Fruit fly (Drosophila melanogaster) whole organism, embryonic: ENCODE measurements around the gene CG4586.

Experiments
- ATbp ChIP-seq: fragments of 200-800 bp; sonication (Bioruptor generic); optimal IDR thresholded peaks from 2 replicates; lab custom pipeline; 2017; ENCODE audit warnings: missing biosample characterization, mild to moderate bottlenecking, missing genetic modification characterization, missing genetic modification reagents
- B-H1 ChIP-seq: fragments of 200-800 bp; sonication (Bioruptor generic); IDR thresholded peaks from 3 replicates; pipeline ENCODE4 v1.3.6; 2022; ENCODE audit warnings: missing biosample characterization, missing genetic modification characterization
- Blimp-1 ChIP-seq: fragments of 200-800 bp; sonication (Bioruptor generic); optimal IDR thresholded peaks from 3 replicates; lab custom pipeline; 2018; ENCODE audit warnings: missing biosample characterization, missing genetic modification characterization, mild to moderate bottlenecking, moderate library complexity, missing genetic modification reagents
- BtbVII ChIP-seq: fragments of 200-800 bp; sonication (Bioruptor generic); optimal IDR thresholded peaks from 3 replicates; lab custom pipeline; 2017; ENCODE audit warnings: missing biosample characterization, mild to moderate bottlenecking, missing genetic modification characterization
- CG10462 ChIP-seq: fragments of 200-800 bp; sonication (Bioruptor generic); optimal IDR thresholded peaks from 2 replicates; lab custom pipeline; 2016; ENCODE audit warnings: missing biosample characterization, missing genetic modification characterization
- CG10959 ChIP-seq: fragments of 200-800 bp; sonication (Bioruptor generic); IDR thresholded peaks from 2 replicates; pipeline ENCODE4 v1.3.6; 2022; ENCODE audit warnings: missing biosample characterization, missing genetic modification characterization
- CG11504 ChIP-seq: fragments of 200-800 bp; sonication (Bioruptor generic); optimal IDR thresholded peaks from 3 replicates; lab custom pipeline; 2019; ENCODE audit warnings: missing biosample characterization, mild to moderate bottlenecking, missing genetic modification characterization, moderate library complexity
- CG1529 ChIP-seq: fragments of 200-800 bp; sonication (Bioruptor generic); optimal IDR thresholded peaks from 3 replicates; lab custom pipeline; 2018; ENCODE audit warnings: missing biosample characterization, missing genetic modification characterization
- CG16863 ChIP-seq: fragments of 200-800 bp; sonication (Bioruptor generic); optimal IDR thresholded peaks from 3 replicates; lab custom pipeline; 2016; ENCODE audit warnings: missing biosample characterization, missing genetic modification characterization
- CG17568 ChIP-seq: fragments of 200-800 bp; sonication (Bioruptor generic); optimal IDR thresholded peaks from 2 replicates; lab custom pipeline; 2018; ENCODE audit warnings: missing biosample characterization, mild to moderate bottlenecking, missing genetic modification characterization, moderate library complexity
- CG18599 ChIP-seq: fragments of 200-800 bp; sonication (Bioruptor generic); optimal IDR thresholded peaks from 3 replicates; lab custom pipeline; 2017; ENCODE audit warnings: missing biosample characterization, missing genetic modification characterization, mild to moderate bottlenecking, moderate library complexity, missing genetic modification reagents
- CG18764 ChIP-seq: fragments of 200-800 bp; sonication (Bioruptor generic); optimal IDR thresholded peaks from 3 replicates; lab custom pipeline; 2016; ENCODE audit warnings: missing biosample characterization, missing genetic modification characterization
- CG2116 ChIP-seq: fragments of 200-800 bp; sonication (Bioruptor generic); optimal IDR thresholded peaks from 3 replicates; lab custom pipeline; 2018; ENCODE audit warnings: missing biosample characterization, mild to moderate bottlenecking, missing genetic modification characterization
- CG31388 ChIP-seq: fragments of 200-800 bp; sonication (Bioruptor generic); optimal IDR thresholded peaks from 2 replicates; lab custom pipeline; 2016; ENCODE audit warnings: missing biosample characterization, missing genetic modification characterization
- CG33557 ChIP-seq: fragments of 200-800 bp; sonication (Bioruptor generic); optimal IDR thresholded peaks from 2 replicates; lab custom pipeline; 2019; ENCODE audit warnings: missing biosample characterization, mild to moderate bottlenecking, missing genetic modification characterization, moderate library complexity
- CG6765 ChIP-seq: fragments of 200-800 bp; sonication (Bioruptor generic); optimal IDR thresholded peaks from 3 replicates; lab custom pipeline; 2017; ENCODE audit warnings: missing biosample characterization, mild to moderate bottlenecking, missing genetic modification characterization
- CG6813 ChIP-seq: fragments of 200-800 bp; sonication (Bioruptor generic); optimal IDR thresholded peaks from 2 replicates; lab custom pipeline; 2017; ENCODE audit warnings: missing biosample characterization, missing genetic modification characterization, mild to moderate bottlenecking, moderate library complexity, missing genetic modification reagents
- CG6854 ChIP-seq: fragments of 200-800 bp; sonication (Bioruptor generic); optimal IDR thresholded peaks from 3 replicates; lab custom pipeline; 2017; ENCODE audit warnings: missing biosample characterization, mild to moderate bottlenecking, missing genetic modification characterization
- CG8944 ChIP-seq: fragments of 200-800 bp; sonication (Bioruptor generic); optimal IDR thresholded peaks from 3 replicates; lab custom pipeline; 2016; ENCODE audit warnings: missing biosample characterization, missing genetic modification characterization
- CoRest ChIP-seq: fragments of 200-800 bp; sonication (Bioruptor generic); optimal IDR thresholded peaks from 3 replicates; lab custom pipeline; 2018; ENCODE audit warnings: missing biosample characterization, mild to moderate bottlenecking, missing genetic modification characterization, moderate library complexity
- Dbx ChIP-seq: fragments of 200-800 bp; sonication (Bioruptor generic); IDR thresholded peaks from 3 replicates; pipeline ENCODE4 v1.3.6; 2022; ENCODE audit warnings: missing biosample characterization, missing genetic modification characterization
- Fer1 ChIP-seq: fragments of 200-800 bp; sonication (Bioruptor generic); optimal IDR thresholded peaks from 2 replicates; lab custom pipeline; 2017; ENCODE audit warnings: missing biosample characterization, mild to moderate bottlenecking, missing genetic modification characterization
- Fer3 ChIP-seq: fragments of 200-800 bp; sonication (Bioruptor generic); optimal IDR thresholded peaks from 2 replicates; lab custom pipeline; 2018; ENCODE audit warnings: missing biosample characterization, mild to moderate bottlenecking, missing genetic modification characterization, moderate library complexity
- Gsc ChIP-seq: fragments of 200-800 bp; sonication (Bioruptor generic); IDR thresholded peaks from 2 replicates; pipeline ENCODE4 v1.3.6; 2022; ENCODE audit warnings: missing biosample characterization, missing genetic modification characterization
- Meics ChIP-seq: fragments of 200-800 bp; sonication (Bioruptor generic); optimal IDR thresholded peaks from 2 replicates; lab custom pipeline; 2017; ENCODE audit warnings: missing biosample characterization, mild to moderate bottlenecking, missing genetic modification characterization
- Myb ChIP-seq: fragments of 200-800 bp; sonication (Bioruptor generic); optimal IDR thresholded peaks from 2 replicates; lab custom pipeline; 2016; ENCODE audit warnings: missing biosample characterization, missing genetic modification characterization
- NK7.1 ChIP-seq: fragments of 200-800 bp; sonication (Bioruptor generic); optimal IDR thresholded peaks from 3 replicates; lab custom pipeline; 2016; ENCODE audit warnings: missing biosample characterization, missing genetic modification characterization
- Oli ChIP-seq: fragments of 200-800 bp; sonication (Bioruptor generic); optimal IDR thresholded peaks from 2 replicates; lab custom pipeline; 2018; ENCODE audit warnings: missing biosample characterization, mild to moderate bottlenecking, missing genetic modification characterization, moderate library complexity
- Opbp ChIP-seq: fragments of 200-800 bp; sonication (Bioruptor generic); IDR thresholded peaks from 3 replicates; pipeline ENCODE4 v1.3.6; 2022; ENCODE audit warnings: missing biosample characterization, missing genetic modification characterization; ENCODE audit not compliant: partially characterized antibody
- PHDP ChIP-seq: fragments of 200-800 bp; sonication (Bioruptor generic); optimal IDR thresholded peaks from 3 replicates; lab custom pipeline; 2018; ENCODE audit warnings: missing biosample characterization, mild to moderate bottlenecking, missing genetic modification characterization, moderate library complexity
- ato ChIP-seq: fragments of 200-800 bp; sonication (Bioruptor generic); IDR thresholded peaks from 2 replicates; pipeline ENCODE4 v1.3.6; 2022; ENCODE audit warnings: missing biosample characterization, missing genetic modification characterization; ENCODE audit not compliant: partially characterized antibody
- cg ChIP-seq: fragments of 200-800 bp; sonication (Bioruptor generic); optimal IDR thresholded peaks from 3 replicates; lab custom pipeline; 2019; ENCODE audit warnings: missing biosample characterization, mild to moderate bottlenecking, missing genetic modification characterization, moderate library complexity
- dm ChIP-seq: fragments of 200-800 bp; sonication (Bioruptor generic); optimal IDR thresholded peaks from 3 replicates; lab custom pipeline; 2016; ENCODE audit warnings: missing biosample characterization, missing genetic modification characterization
- dmrt11E ChIP-seq: fragments of 200-800 bp; sonication (Bioruptor generic); optimal IDR thresholded peaks from 3 replicates; lab custom pipeline; 2018; ENCODE audit warnings: missing biosample characterization, mild to moderate bottlenecking, missing genetic modification characterization, moderate library complexity
- emc ChIP-seq: fragments of 200-800 bp; sonication (Bioruptor generic); optimal IDR thresholded peaks from 2 replicates; lab custom pipeline; 2016; ENCODE audit warnings: missing biosample characterization, missing genetic modification characterization
- en ChIP-seq: fragments of 200-800 bp; sonication (Bioruptor generic); optimal IDR thresholded peaks from 2 replicates; lab custom pipeline; 2016; ENCODE audit warnings: missing biosample characterization, missing genetic modification characterization
- fd102C ChIP-seq: fragments of 200-800 bp; sonication (Bioruptor generic); optimal IDR thresholded peaks from 2 replicates; lab custom pipeline; 2018; ENCODE audit warnings: missing biosample characterization, mild to moderate bottlenecking, missing genetic modification characterization, moderate library complexity
- fu2 ChIP-seq: fragments of 200-800 bp; sonication (Bioruptor generic); optimal IDR thresholded peaks from 2 replicates; lab custom pipeline; 2016; ENCODE audit warnings: missing biosample characterization, missing genetic modification characterization
- grau ChIP-seq: fragments of 200-800 bp; optimal IDR thresholded peaks from 3 replicates; lab custom pipeline; 2019; ENCODE audit warnings: missing biosample characterization, mild to moderate bottlenecking, missing genetic modification characterization, moderate library complexity
- ham ChIP-seq: fragments of 200-800 bp; sonication (Bioruptor generic); IDR thresholded peaks from 2 replicates; pipeline ENCODE4 v1.3.6; 2022; ENCODE audit warnings: missing biosample characterization, missing genetic modification characterization
- jigr1 ChIP-seq: fragments of 200-800 bp; sonication (Bioruptor generic); IDR thresholded peaks from 3 replicates; pipeline ENCODE4 v1.3.6; 2022; ENCODE audit warnings: missing biosample characterization, missing genetic modification characterization
- lola ChIP-seq, 3 experiments: fragments of >200 bp in 2 of 3; fragments of 200-800 bp in 1 of 3; sonication (Bioruptor generic) in 1 of 3; optimal IDR thresholded peaks; 2 replicates each; lab custom pipeline; 2017 to 2019; ENCODE audit warnings: missing biosample characterization in 3 of 3, missing genetic modification characterization in 3 of 3, mild to moderate bottlenecking in 1 of 3, moderate library complexity in 1 of 3
- nom ChIP-seq: fragments of 200-800 bp; sonication (Bioruptor generic); optimal IDR thresholded peaks from 2 replicates; lab custom pipeline; 2017; ENCODE audit warnings: missing biosample characterization, missing genetic modification characterization, mild to moderate bottlenecking, moderate library complexity, missing genetic modification reagents
- psq ChIP-seq: fragments of 200-800 bp; sonication (Bioruptor generic); optimal IDR thresholded peaks from 2 replicates; lab custom pipeline; 2017; ENCODE audit warnings: missing biosample characterization, missing genetic modification characterization
- ro ChIP-seq: fragments of 200-800 bp; sonication (Bioruptor generic); IDR thresholded peaks from 2 replicates; pipeline ENCODE4 v1.3.6; 2022; ENCODE audit warnings: missing biosample characterization, missing genetic modification characterization
- sc ChIP-seq, 3 experiments: fragments of >200 bp in 2 of 3; fragments of 200-800 bp in 1 of 3; sonication (Bioruptor generic) in 1 of 3; optimal IDR thresholded peaks; 2 replicates in 2 of 3; 3 replicates in 1 of 3; lab custom pipeline; 2017; ENCODE audit warnings: mild to moderate bottlenecking in 1 of 3, missing biosample characterization in 1 of 3, missing genetic modification characterization in 1 of 3, missing genetic modification reagents in 1 of 3
- schlank ChIP-seq: fragments of 200-800 bp; sonication (Bioruptor generic); optimal IDR thresholded peaks from 2 replicates; lab custom pipeline; 2018; ENCODE audit warnings: missing biosample characterization, mild to moderate bottlenecking, missing genetic modification characterization
- sisA ChIP-seq: fragments of 200-800 bp; sonication (Bioruptor generic); IDR thresholded peaks from 2 replicates; pipeline ENCODE4 v1.3.6; 2022; ENCODE audit warnings: missing biosample characterization, missing genetic modification characterization
- slp2 ChIP-seq: fragments of 200-800 bp; sonication (Bioruptor generic); optimal IDR thresholded peaks from 2 replicates; lab custom pipeline; 2016; ENCODE audit warnings: missing biosample characterization, missing genetic modification characterization
- tll ChIP-seq, 2 experiments: fragments of 200-800 bp in 1 of 2; fragments of >200 bp in 1 of 2; sonication (Bioruptor generic) in 1 of 2; optimal IDR thresholded peaks; 2 replicates each; lab custom pipeline; 2017 to 2019; ENCODE audit warnings: missing biosample characterization in 2 of 2, missing genetic modification characterization in 2 of 2, mild to moderate bottlenecking in 1 of 2, moderate library complexity in 1 of 2

CG4586 gene

dm6 chrX:6937417-6937816, 32.3 kb upstream of the CG4586 start (continued):
- TF ChIP-seq emc (GFP tag; lab: Kevin White, UChicago) (no peak), Oli (no peak), ham (GFP tag; lab: Robert Waterston, UW) (no peak), B-H1 (GFP tag; lab: Robert Waterston, UW) (no peak), Myb (no peak), CG10959 (no peak), CG33557 (GFP tag; lab: Kevin White, UChicago) (peak; percentile 53), fd102C (peak; percentile 15), schlank (tag; lab: Kevin White, UChicago) (no peak), ATbp (peak; percentile 13), fu2 (GFP tag; lab: Kevin White, UChicago) (no peak), CG18764 (GFP tag; lab: Kevin White, UChicago) (no peak), Fer3 (tag; lab: Kevin White, UChicago) (no peak), Gsc (no peak), psq (GFP tag; lab: Kevin White, UChicago) (no peak), CG18599 (no peak), CG10462 (peak; percentile 10), dm (GFP tag; lab: Kevin White, UChicago) (no peak), CG2116 (peak; percentile 9), Opbp (GFP tag; lab: Robert Waterston, UW) (no peak), ro (GFP tag; lab: Robert Waterston, UW) (no peak), cg (GFP tag; lab: Kevin White, UChicago) (peak; percentile 48), tll (GFP tag; optimal IDR thresholded peaks at IDR 0.05; lab: Kevin White, UChicago) (no peak), nom (GFP tag; lab: Kevin White, UChicago) (no peak), Blimp-1 (peak; percentile 33), CG17568 (GFP tag; lab: Kevin White, UChicago) (peak; percentile 17), CG16863 (peak; percentile 5), CG6765 (GFP tag; lab: Kevin White, UChicago) (no peak), en (GFP tag; lab: Kevin White, UChicago) (no peak), CG6854 (GFP tag; lab: Kevin White, UChicago) (no peak), slp2 (GFP tag; lab: Kevin White, UChicago) (no peak), CG31388 (GFP tag; lab: Kevin White, UChicago) (no peak), grau (peak; percentile 1), BtbVII (GFP tag; lab: Kevin White, UChicago) (no peak), CoRest (tag; lab: Kevin White, UChicago) (peak; percentile 21), CG11504 (tag; lab: Kevin White, UChicago) (no peak), dmrt11E (tag; lab: Kevin White, UChicago) (peak; percentile 60), jigr1 (GFP tag; lab: Robert Waterston, UW) (no peak), lola (GFP tag; optimal IDR thresholded peaks at IDR 0.05; lab: Kevin White, UChicago) (no peak), Fer1 (GFP tag; lab: Kevin White, UChicago) (no peak), CG1529 (GFP tag; lab: Kevin White, UChicago) (peak; percentile 21), Meics (no peak), CG8944 (GFP tag; lab: Kevin White, UChicago) (no peak), ato (no peak), NK7.1 (GFP tag; lab: Kevin White, UChicago) (no peak), CG6813 (no peak), sisA (GFP tag; lab: Robert Waterston, UW) (no peak), sc (optimal IDR thresholded peaks at IDR 0.05; lab: Kevin White, UChicago) (no peak), sc (GFP tag; optimal IDR thresholded peaks at IDR 0.05; lab: Kevin White, UChicago) (no peak), PHDP (tag; lab: Kevin White, UChicago) (peak; percentile 16), Dbx (GFP tag; lab: Robert Waterston, UW) (no peak)
